Worm (Caenorhabditis elegans): ENCODE measurements around the gene F25E5.9.

Gene F25E5.9

ce11 chrV:7403501-7403900 is 34.2 kb downstream of the F25E5.9 start:
- TF ChIP-seq sem-2 (GFP tag; optimal IDR thresholded peaks at IDR 0.05) (no peak), hlh-1 (tag; optimal IDR thresholded peaks at IDR 0.05) (no peak), blmp-1 (tag; optimal IDR thresholded peaks at IDR 0.05) (no peak), elt-3 (tag; optimal IDR thresholded peaks at IDR 0.05) (no peak), ceh-43 (GFP tag; optimal IDR thresholded peaks at IDR 0.05) (no peak), elt-1 (tag; optimal IDR thresholded peaks at IDR 0.05; ENCODE audit: borderline replicate concordance, insufficient read depth) (no peak), snpc-4 (tag; optimal IDR thresholded peaks at IDR 0.05) (no peak), sptf-1 (tag; optimal IDR thresholded peaks at IDR 0.05) (no peak), ceh-83 (GFP tag; optimal IDR thresholded peaks at IDR 0.05) (no peak), mep-1 (tag; optimal IDR thresholded peaks at IDR 0.05) (no peak), drap-1 (GFP tag; optimal IDR thresholded peaks at IDR 0.05) (no peak), ztf-11 (tag; optimal IDR thresholded peaks at IDR 0.05) (no peak), nhr-237 (tag; optimal IDR thresholded peaks at IDR 0.05) (no peak), ham-2 (GFP tag; optimal IDR thresholded peaks at IDR 0.05) (no peak)

DNA sequence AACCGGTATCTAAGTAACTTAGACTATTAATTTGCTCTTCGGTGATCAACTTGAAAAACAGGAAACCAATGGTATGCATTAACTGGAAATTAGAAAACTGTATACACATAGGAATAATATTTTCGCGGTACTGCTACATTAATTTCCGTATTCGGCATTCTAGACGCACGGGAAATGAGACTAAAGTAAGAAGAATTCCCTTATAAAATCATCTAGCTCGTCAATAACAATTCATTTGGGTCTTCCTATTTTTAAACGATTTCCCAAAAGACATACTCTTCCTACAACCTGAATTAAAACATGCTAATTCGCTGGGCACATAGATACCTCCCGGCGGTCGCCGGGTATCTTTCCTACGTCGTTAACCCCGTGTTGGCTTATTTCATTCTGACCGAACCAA is 35.4 kb downstream of the F25E5.9 start, which contains the start of gene srj-13:
Gene srj-13, plus strand, starts transcription at position 301 of the 400 bp plus-strand sequence.
- TF ChIP-seq nhr-76 (tag; optimal IDR thresholded peaks at IDR 0.05), result no peak
- no peak for TF ChIP-seq mep-1 (tag; optimal IDR thresholded peaks at IDR 0.05)
- no peak for TF ChIP-seq sptf-1 (tag; optimal IDR thresholded peaks at IDR 0.05)
- TF ChIP-seq blmp-1 (tag; optimal IDR thresholded peaks at IDR 0.05), result no peak
- no peak for TF ChIP-seq drap-1 (GFP tag; optimal IDR thresholded peaks at IDR 0.05)
- no peak for TF ChIP-seq unc-39 (tag; optimal IDR thresholded peaks at IDR 0.05)
- TF ChIP-seq M03D4.4 (tag; optimal IDR thresholded peaks at IDR 0.05), result no peak
- TF ChIP-seq flh-1 (GFP tag; optimal IDR thresholded peaks at IDR 0.05), result no peak
- TF ChIP-seq ceh-43 (GFP tag; optimal IDR thresholded peaks at IDR 0.05), result no peak
- TF ChIP-seq elt-3 (tag; optimal IDR thresholded peaks at IDR 0.05), result no peak
- TF ChIP-seq nhr-237 (tag; optimal IDR thresholded peaks at IDR 0.05), result no peak
- TF ChIP-seq ces-1 (GFP tag; optimal IDR thresholded peaks at IDR 0.05), result no peak

- TF ChIP-seq ceh-83 (GFP tag; optimal IDR thresholded peaks at IDR 0.05), result no peak
- TF ChIP-seq blmp-1 (tag; optimal IDR thresholded peaks at IDR 0.05), result no peak
- no peak for TF ChIP-seq unc-120 (tag; optimal IDR thresholded peaks at IDR 0.05; ENCODE audit: poor library complexity, severe bottlenecking)
- no peak for TF ChIP-seq mep-1 (tag; optimal IDR thresholded peaks at IDR 0.05)
- TF ChIP-seq sptf-1 (tag; optimal IDR thresholded peaks at IDR 0.05), result no peak
- no peak for TF ChIP-seq lin-32 (GFP tag; optimal IDR thresholded peaks at IDR 0.05)
- no peak for TF ChIP-seq zip-8 (tag; optimal IDR thresholded peaks at IDR 0.05)
- TF ChIP-seq nhr-2 (tag; optimal IDR thresholded peaks at IDR 0.05), result no peak
- TF ChIP-seq sem-2 (GFP tag; optimal IDR thresholded peaks at IDR 0.05), result no peak
- TF ChIP-seq cnd-1 (tag; optimal IDR thresholded peaks at IDR 0.05), result no peak
- no peak for TF ChIP-seq tbx-8 (GFP tag; optimal IDR thresholded peaks at IDR 0.05)
- TF ChIP-seq nhr-12 (tag; optimal IDR thresholded peaks at IDR 0.05), result no peak
- TF ChIP-seq mls-2 (tag; optimal IDR thresholded peaks at IDR 0.05), result no peak
- TF ChIP-seq nhr-28 (tag; optimal IDR thresholded peaks at IDR 0.05), result no peak
Observed at ce11 chrV:7400588-7400987, 37.1 kb downstream of the F25E5.9 start, which contains the start of gene srx-60. Gene srx-60, plus strand, starts transcription at chrV:7400888.

ce11 chrV:7400095-7400494 is 37.6 kb downstream of the F25E5.9 start, which contains the start of gene cnc-9:
Gene cnc-9, minus strand, starts transcription at chrV:7400195.
- TF ChIP-seq mls-2 (tag; optimal IDR thresholded peaks at IDR 0.05), result no peak
- no peak for TF ChIP-seq elt-1 (tag; optimal IDR thresholded peaks at IDR 0.05; ENCODE audit: borderline replicate concordance, insufficient read depth)
- TF ChIP-seq M03D4.4 (tag; optimal IDR thresholded peaks at IDR 0.05), result no peak
- TF ChIP-seq pha-4 (tag; optimal IDR thresholded peaks at IDR 0.05), result no peak

- no peak for TF ChIP-seq drap-1 (GFP tag; optimal IDR thresholded peaks at IDR 0.05)
- TF ChIP-seq nhr-28 (tag; optimal IDR thresholded peaks at IDR 0.05), result no peak
- no peak for TF ChIP-seq flh-1 (GFP tag; optimal IDR thresholded peaks at IDR 0.05)
- TF ChIP-seq nhr-76 (tag; optimal IDR thresholded peaks at IDR 0.05), result no peak
- no peak for TF ChIP-seq tbx-8 (GFP tag; optimal IDR thresholded peaks at IDR 0.05)
- TF ChIP-seq unc-39 (tag; optimal IDR thresholded peaks at IDR 0.05), result no peak
- no peak for TF ChIP-seq hlh-1 (tag; optimal IDR thresholded peaks at IDR 0.05)
- no peak for TF ChIP-seq snpc-4 (tag; optimal IDR thresholded peaks at IDR 0.05)
- no peak for TF ChIP-seq mls-2 (tag; optimal IDR thresholded peaks at IDR 0.05)
- TF ChIP-seq sptf-1 (tag; optimal IDR thresholded peaks at IDR 0.05), result no peak
- TF ChIP-seq blmp-1 (tag; optimal IDR thresholded peaks at IDR 0.05), result no peak
- TF ChIP-seq ceh-83 (GFP tag; optimal IDR thresholded peaks at IDR 0.05), result no peak
- TF ChIP-seq nhr-237 (tag; optimal IDR thresholded peaks at IDR 0.05), result no peak
Observed at ce11 chrV:7399202-7399601, 38.5 kb downstream of the F25E5.9 start, which contains the start of gene gst-41. Gene gst-41, minus strand, starts transcription at chrV:7399302.
